Worm (Caenorhabditis elegans) whole organism, dauer: ENCODE results near the gene srg-23.

Experiments used
- unc-62 ChIP-seq: sonication (generic microtip); optimal IDR thresholded peaks from 2 replicates; lab custom pipeline; 2017; ENCODE audit warnings: missing biosample characterization, missing genetic modification reagents, missing genetic modification characterization

The srg-23 gene

DNA sequence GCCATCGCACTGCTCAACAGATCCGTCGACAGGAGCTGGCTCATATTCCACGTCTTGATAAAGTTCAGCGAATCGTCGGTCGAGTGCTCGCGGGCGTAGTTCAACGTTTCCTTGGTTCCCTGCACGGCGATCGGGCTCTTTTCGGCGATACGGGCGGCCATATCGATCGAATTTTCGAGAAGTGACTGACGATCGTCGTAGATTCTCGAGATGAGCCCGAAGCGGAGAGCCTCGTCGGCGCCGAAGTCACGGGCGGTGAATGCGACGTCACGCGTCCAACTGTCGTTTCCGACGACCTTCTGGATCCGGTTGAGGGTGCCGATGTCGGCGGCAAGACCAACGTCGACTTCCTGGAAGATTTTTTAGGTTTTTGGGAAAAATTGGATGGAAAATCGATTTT is 13.6 kb upstream of the srg-23 start:
- no peak for TF ChIP-seq unc-62 (GFP tag; lab: Kevin White, UChicago)

DNA sequence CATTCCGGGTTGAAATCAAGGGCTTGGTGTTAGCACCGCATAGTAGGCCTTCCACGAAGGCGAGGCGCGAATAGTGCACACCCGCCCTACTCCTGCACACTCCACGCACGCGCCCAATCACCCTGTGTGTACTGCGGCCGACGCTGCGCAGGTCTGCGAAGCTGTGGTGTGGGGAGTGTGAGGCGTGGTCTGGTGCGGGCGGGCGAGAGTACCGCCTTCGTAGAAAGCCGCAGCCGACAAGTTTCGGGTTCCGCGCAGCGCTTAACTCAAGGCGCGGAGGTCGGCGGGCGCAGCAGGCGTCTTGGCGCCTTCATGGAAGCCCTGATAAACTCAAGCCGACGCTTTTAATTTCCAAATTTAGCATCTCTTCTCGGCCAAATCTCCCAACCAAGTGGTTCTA is 12.1 kb upstream of the srg-23 start:
- TF ChIP-seq unc-62 (GFP tag; lab: Kevin White, UChicago) = no peak

DNA sequence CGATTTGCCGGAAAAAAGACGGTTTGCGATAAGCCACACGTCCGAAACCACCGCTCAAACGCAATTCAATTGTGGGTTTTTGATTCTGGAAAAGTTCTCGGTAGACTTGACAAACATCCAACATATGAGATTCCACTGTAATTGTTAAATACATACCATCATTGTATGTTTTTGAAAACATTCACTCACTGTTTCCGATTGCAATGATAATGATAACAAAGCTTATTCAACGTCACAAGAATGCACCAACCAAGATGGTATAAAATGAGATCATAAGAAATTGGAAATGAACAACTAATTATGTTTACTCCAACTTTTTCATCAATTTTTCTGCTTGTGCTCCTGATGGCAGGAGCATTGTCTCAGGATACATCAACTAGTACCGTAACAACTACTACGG is 9.8 kb upstream of the srg-23 start, which contains the start of gene clec-122:
Gene clec-122, plus strand, starts transcription at position 301 of the 400 bp plus-strand sequence.
- TF ChIP-seq unc-62 (GFP tag; lab: Kevin White, UChicago) = no peak

DNA sequence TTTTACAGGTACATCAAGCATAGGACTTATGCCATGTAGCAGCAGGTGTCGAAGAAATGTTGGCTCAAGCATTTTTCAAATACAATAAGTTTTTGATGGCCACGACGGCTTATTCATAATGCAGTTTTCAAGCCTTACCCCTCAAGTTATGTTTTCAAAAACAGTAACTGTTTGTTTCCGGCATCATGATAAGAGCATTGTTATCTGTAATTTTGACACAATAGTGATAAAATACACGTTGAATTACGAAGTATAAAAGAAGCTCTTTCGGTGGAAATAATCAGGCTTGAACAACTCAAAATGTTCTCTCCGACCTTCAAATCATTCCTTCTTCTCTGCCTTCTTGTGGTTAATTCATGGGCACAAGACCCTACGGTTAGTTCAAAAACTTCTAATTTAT is 6.1 kb upstream of the srg-23 start, which contains the start of gene clec-121:
Gene clec-121, plus strand, starts transcription at position 301 of the 400 bp plus-strand sequence.
- no peak for TF ChIP-seq unc-62 (GFP tag; lab: Kevin White, UChicago)

DNA sequence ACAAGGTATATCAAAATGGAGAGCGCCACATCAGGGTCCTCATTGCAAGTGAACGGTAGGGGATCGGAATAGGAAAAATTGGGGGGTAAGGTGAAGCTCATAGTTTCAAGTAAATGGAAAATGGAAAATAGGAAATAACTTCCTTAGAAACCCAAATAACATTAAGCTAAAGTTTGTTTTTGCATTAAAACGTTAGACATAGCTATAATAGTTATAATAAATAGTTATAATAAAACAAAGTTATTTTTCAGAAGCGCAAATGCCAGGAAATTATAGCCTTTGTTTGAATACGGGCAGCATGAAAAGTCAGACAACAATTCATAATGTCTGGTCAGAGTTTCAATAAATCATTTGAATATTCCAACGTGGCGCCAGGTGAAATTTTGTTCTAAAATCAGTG is 4.6 kb upstream of the srg-23 start, which contains the start of gene srg-24:
Gene srg-24, minus strand, starts transcription at position 101 of the 400 bp plus-strand sequence.
- TF ChIP-seq unc-62 (GFP tag; lab: Kevin White, UChicago) = no peak

DNA sequence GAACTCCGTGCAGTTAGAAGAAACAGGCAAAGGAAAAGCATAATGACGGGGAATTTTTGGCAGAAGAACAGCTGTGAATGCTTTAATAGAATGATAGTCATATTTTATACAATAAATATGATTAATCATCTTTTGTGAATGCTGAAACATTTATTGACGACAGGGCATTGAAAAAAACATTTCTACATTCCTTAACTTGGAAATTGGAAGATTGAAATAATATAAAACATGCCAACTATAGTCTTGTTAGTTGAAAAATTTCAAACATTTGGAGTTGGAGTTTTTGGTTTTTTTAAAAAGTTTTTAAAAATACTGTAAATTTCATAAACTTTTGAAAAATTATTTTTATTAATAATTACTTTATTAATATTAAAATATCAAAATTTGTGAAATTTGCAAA is 897 bp upstream of the srg-23 start, which contains the start of gene Y25C1A.14:
Gene Y25C1A.14, minus strand, starts transcription at position 101 of the 400 bp plus-strand sequence.
- no peak for TF ChIP-seq unc-62 (GFP tag; lab: Kevin White, UChicago)

DNA sequence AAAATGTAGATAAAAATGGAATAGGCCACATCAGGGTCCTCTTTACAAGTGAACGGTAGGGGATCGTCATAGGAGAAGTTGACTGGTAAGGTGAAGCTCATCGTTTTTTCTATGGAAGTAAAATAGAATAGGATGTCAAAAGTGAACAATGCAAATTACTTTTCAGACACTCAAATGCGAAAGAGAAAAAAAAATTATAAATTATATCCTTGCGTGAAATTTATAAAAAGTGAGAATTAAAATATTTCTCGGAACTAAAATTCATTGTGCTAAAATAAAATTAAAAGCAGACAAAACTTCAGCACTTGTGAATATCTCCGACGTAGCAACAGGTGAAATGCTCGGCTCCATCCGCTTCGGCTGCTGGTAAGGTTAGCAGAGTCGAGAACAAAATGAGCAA is 2.6 kb downstream of the srg-23 start, which contains the start of gene srg-22:
Gene srg-22, minus strand, starts transcription at position 101 of the 400 bp plus-strand sequence.
- TF ChIP-seq unc-62 (GFP tag; lab: Kevin White, UChicago) = no peak

DNA sequence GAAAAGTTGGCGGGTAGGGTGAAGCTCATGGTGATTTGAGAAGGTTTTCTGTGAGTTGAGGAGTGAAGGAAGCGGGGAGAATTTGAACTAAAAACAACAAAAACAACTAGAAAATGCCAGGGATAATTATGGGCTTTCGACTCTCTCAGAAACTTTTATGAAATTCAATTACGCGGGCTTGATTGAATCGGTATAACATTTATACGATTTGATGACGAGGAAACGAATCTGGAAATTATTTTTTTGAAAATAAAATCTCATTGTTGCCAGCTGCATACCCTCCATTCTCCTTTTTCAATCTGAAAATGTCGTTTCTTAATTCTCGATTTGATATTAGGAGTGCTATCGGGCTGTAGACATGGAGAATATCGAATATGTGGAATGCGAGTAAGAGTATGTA is 4.7 kb downstream of the srg-23 start, which contains the start of gene srg-21:
Gene srg-21, minus strand, starts transcription at position 101 of the 400 bp plus-strand sequence.
- no peak for TF ChIP-seq unc-62 (GFP tag; lab: Kevin White, UChicago)

DNA sequence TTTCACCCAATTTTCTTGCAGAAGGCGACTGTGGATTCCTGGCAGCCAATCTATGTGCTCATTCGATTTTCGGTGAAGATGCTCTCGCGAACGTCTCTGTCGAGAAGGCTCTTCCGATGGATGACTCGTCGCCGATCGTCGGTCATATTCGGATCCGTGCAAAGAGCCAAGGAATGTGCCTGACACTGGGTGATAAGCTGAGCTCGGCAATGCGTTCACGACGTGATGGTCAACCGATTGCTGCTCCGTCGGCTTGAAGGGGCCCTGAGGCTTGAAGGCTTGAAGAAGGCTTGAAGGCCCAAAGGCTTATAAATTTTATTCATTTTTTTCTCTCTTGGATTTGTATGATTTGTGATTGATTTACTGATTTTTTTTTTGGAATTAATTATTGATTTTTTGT is 8.8 kb downstream of the srg-23 start:
- no peak for TF ChIP-seq unc-62 (GFP tag; lab: Kevin White, UChicago)

DNA sequence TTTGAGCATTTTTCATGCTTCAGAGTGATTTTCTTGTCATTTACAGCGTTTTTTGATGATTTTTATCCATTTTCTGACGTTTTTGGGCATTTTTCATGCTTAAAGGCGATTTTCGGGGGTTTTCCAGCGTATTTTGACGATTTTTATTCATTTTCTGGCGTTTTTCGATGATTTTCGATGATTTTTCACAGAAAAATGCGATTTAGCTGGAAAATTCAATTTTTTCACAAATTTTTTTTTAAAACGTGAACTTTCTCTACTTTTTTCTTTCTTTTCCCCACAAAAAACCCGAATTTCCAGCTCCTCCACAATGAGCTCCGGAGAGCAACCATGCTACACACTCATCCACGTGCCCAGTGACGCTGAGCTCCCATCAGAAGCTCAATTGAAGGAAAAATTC is 17.5 kb downstream of the srg-23 start, which contains the start of gene copb-1:
Gene copb-1, plus strand, starts transcription at position 301 of the 400 bp plus-strand sequence.
- TF ChIP-seq unc-62 (GFP tag; lab: Kevin White, UChicago) = no peak

DNA sequence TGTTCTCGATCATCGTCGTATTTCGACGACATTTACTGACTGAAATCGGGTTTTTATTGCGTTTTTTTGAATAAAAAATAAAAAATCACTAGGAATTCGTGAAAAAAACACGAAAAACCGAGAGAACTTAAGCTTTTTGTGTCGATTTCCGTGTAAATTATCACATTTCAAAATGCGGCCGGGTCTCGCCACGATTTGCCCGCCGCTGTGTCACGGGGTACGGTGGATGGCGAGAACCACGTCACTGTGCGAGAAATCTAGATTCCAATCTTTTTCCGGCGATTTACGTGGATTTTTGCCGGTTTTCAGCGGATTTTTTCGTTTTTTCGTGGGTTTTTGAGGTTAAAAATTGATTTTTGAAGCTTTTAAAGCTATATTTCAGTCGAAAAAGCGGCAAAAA is 19.0 kb downstream of the srg-23 start, which contains the start of gene Y25C1A.8:
Gene Y25C1A.8, minus strand, starts transcription at position 45 of the 400 bp plus-strand sequence.
- no peak for TF ChIP-seq unc-62 (GFP tag; lab: Kevin White, UChicago)

DNA sequence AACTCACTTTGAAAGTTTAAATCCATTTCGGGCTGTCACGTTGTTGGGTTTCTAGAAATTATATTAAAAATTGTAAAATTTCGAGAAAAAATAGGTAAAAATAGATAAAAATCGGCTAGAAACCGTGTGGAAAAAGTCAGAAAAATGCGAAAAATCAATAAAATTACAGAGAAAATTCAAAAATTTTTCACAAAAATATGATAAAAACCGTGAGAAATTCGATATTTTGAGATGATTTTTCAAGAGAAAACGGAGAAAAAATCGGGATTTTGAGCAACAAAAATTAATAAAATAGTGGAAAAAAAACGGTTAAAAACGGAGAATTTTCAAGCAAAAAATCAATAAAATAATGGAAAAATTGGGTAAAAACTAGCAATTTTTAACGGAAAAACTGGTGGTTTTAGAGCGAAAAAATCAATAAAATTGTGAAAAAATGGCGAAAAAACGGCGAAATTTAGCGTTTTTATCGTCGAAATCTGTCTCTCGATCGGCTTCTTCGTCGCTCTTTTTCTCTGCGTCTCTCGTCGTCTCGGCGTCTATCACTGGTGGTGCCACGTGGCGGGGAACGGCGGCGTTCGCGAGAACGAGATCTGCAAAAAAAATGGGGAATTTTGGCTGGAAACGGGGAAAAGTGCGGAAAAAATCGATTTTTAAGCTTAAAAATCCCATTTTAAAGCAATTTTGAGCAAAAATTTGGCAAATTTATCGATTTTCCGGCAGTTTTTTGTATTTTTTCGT is 24.8 kb downstream of the srg-23 start, which contains the start of gene Y25C1A.7:
Gene Y25C1A.7, minus strand, starts transcription at position 51 of the 738 bp plus-strand sequence.
- no peak for TF ChIP-seq unc-62 (GFP tag; lab: Kevin White, UChicago)

DNA sequence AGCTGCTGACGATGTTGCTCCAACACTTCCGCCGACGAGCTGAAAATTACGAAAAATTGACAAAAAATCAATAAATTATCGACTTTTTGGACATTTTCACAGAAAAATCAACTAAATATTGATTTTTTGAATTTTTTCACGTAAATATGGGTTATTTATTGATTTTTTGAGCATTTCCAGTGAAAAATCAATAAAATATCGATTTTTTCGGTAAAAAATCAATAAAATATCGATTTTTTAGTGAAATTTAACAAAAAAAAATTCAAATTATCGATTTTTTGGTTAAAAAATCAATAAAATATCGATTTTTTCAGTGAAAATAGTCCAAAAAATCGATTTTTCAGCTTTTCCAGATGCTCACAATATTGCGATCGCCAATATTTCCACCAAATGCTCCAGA is 25.8 kb downstream of the srg-23 start:
- TF ChIP-seq unc-62 (GFP tag; lab: Kevin White, UChicago) = no peak

DNA sequence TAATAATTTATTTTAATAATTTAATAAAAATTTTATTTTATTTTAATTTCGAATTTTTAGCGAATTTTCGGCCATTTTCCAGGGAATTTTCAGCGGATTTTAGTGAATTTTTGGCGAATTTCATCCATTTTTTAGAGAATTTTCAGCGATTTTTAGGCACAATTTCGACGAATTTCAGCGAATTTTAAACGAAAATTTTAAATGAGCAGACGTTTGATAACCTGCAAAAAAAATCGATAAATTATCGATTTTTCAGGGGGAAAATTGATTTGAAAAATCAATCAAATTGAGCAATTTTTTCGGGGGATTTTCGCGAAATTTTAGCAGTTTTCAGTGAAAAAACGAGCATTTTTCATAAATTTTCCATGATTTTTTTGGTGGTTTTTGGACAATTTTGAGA is 27.3 kb downstream of the srg-23 start:
- no peak for TF ChIP-seq unc-62 (GFP tag; lab: Kevin White, UChicago)

DNA sequence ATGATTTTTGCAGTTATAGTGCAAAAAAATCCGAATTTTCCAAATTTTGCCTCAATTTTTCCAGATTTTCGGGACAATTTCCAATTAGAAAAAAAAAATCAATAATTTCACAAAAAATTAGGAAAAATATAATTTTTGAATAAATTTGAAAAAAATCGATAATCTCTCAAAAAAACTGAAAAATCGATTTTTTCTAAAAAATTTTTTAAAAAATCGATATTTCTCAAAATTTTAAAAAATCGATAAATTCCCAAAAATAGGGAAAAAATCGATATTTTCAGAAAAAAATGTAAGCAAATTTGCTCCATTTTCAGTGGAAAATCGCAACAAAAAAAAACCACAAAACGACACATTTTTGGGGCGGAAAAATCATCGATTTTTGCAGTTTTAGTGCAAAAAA is 28.1 kb downstream of the srg-23 start:
- no peak for TF ChIP-seq unc-62 (GFP tag; lab: Kevin White, UChicago)

DNA sequence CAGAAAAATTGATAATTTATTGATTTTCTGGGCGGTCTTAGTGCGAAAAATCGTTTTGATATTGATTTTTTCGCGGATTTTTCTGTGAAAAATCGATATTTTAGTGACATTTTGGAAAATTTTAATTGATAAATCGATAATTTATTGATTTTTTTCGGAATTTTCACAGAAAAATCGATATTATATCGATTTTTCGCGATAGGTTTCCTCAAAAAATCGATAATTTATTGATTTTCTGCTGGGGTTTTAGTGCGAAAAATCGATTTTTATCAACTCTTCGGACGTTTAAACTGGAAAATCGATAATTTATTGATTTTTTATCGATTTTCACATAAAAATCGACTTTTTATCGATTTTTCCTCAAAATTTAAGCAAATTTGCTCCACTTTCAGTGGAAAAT is 28.5 kb downstream of the srg-23 start:
- no peak for TF ChIP-seq unc-62 (GFP tag; lab: Kevin White, UChicago)

DNA sequence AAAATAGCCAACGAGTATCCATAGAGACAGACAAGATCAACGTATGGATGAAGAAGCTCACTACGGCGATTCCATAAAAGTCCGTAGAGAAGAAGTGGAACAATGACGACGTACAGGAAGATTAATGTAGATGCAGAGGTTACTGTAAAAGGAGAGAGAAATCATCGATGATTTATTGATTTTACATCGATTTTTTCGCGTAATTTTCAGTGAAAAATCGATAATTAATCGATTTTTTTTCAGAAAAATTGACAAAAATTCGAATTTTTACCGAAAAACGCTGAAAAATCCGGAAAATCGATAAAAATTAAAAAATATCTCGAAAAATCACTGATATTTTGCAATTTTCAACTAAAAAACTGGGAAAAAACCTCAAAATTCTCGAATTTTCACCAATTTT is 29.6 kb downstream of the srg-23 start:
- TF ChIP-seq unc-62 (GFP tag; lab: Kevin White, UChicago) = no peak
